Worm (Caenorhabditis elegans) whole organism, L3 larva: ENCODE measurements around the gene F38B6.3.

Experiments used
- R02D3.7 ChIP-seq: fragments of 150-350 bp; optimal IDR thresholded peaks from 2 replicates; lab custom pipeline; 2014; ENCODE audit warnings: missing biosample characterization, missing genetic modification characterization
- ZK546.5 ChIP-seq: sonication (generic microtip); optimal IDR thresholded peaks from 2 replicates; lab custom pipeline; 2017; ENCODE audit warnings: missing biosample characterization, missing genetic modification characterization
- aly-2 ChIP-seq: fragments of 150-350 bp; optimal IDR thresholded peaks from 2 replicates; lab custom pipeline; 2014; ENCODE audit warnings: missing biosample characterization, missing genetic modification characterization
- ama-1 ChIP-seq: fragments of 150-350 bp; optimal IDR thresholded peaks from 2 replicates; lab custom pipeline; 2018
- ceh-16 ChIP-seq: sonication (generic microtip); optimal IDR thresholded peaks from 2 replicates; lab custom pipeline; 2017; ENCODE audit warnings: missing biosample characterization, missing genetic modification characterization
- ceh-82 ChIP-seq: fragments of 150-350 bp; optimal IDR thresholded peaks from 2 replicates; lab custom pipeline; 2014; ENCODE audit warnings: missing biosample characterization, missing genetic modification characterization
- ceh-9 ChIP-seq: sonication (generic microtip); optimal IDR thresholded peaks from 2 replicates; lab custom pipeline; 2018; ENCODE audit warnings: missing biosample characterization, missing genetic modification characterization
- daf-12 ChIP-seq: fragments of 150-350 bp; optimal IDR thresholded peaks from 2 replicates; lab custom pipeline; 2014; ENCODE audit warnings: missing biosample characterization, missing genetic modification reagents, missing genetic modification characterization
- egl-27 ChIP-seq: sonication (generic microtip); optimal IDR thresholded peaks from 4 replicates; lab custom pipeline; 2017; ENCODE audit warnings: missing biosample characterization, missing genetic modification reagents, missing genetic modification characterization
- elt-2 ChIP-seq: sonication (generic microtip); optimal IDR thresholded peaks from 2 replicates; lab custom pipeline; 2016; ENCODE audit warnings: missing genetic modification reagents, mild to moderate bottlenecking, missing genetic modification characterization, missing compliant biosample characterization
- elt-3 ChIP-seq, 3 experiments: fragments of 150-350 bp in 1 of 3; sonication (generic microtip) in 2 of 3; optimal IDR thresholded peaks; 2 replicates in 2 of 3; 4 replicates in 1 of 3; lab custom pipeline; 2014 to 2017; ENCODE audit warnings: missing biosample characterization in 3 of 3, missing genetic modification characterization in 3 of 3
- eor-1 ChIP-seq, 2 experiments: fragments of 150-350 bp; optimal IDR thresholded peaks; 2 replicates each; lab custom pipeline; 2014 to 2018; ENCODE audit warnings: missing biosample characterization in 2 of 2, missing genetic modification characterization in 2 of 2
- fkh-10 ChIP-seq: sonication (generic microtip); optimal IDR thresholded peaks from 2 replicates; lab custom pipeline; 2017; ENCODE audit warnings: missing biosample characterization, missing genetic modification reagents, missing genetic modification characterization
- fkh-2 ChIP-seq: fragments of 150-350 bp; optimal IDR thresholded peaks from 2 replicates; lab custom pipeline; 2014; ENCODE audit warnings: missing biosample characterization, missing genetic modification reagents, missing genetic modification characterization
- hmg-11 ChIP-seq: sonication (generic microtip); optimal IDR thresholded peaks from 2 replicates; lab custom pipeline; 2016; ENCODE audit warnings: missing genetic modification characterization, missing compliant biosample characterization
- jun-1 ChIP-seq: fragments of 150-350 bp; optimal IDR thresholded peaks from 2 replicates; lab custom pipeline; 2014; ENCODE audit warnings: missing biosample characterization, missing genetic modification reagents, missing genetic modification characterization
- lin-15B ChIP-seq: fragments of 150-350 bp; optimal IDR thresholded peaks from 2 replicates; lab custom pipeline; 2014; ENCODE audit warnings: missing biosample characterization, missing genetic modification characterization
- lin-39 ChIP-seq: fragments of 150-350 bp; optimal IDR thresholded peaks from 2 replicates; lab custom pipeline; 2018; ENCODE audit warnings: missing biosample characterization, missing genetic modification reagents, missing genetic modification characterization
- mml-1 ChIP-seq: fragments of 150-350 bp; sonication (generic microtip); optimal IDR thresholded peaks from 3 replicates; lab custom pipeline; 2014; ENCODE audit warnings: missing biosample characterization, missing genetic modification characterization
- nfya-1 ChIP-seq: sonication (generic microtip); optimal IDR thresholded peaks from 2 replicates; lab custom pipeline; 2017; ENCODE audit warnings: missing genetic modification characterization, mild to moderate bottlenecking, missing compliant biosample characterization, antibody characterized with exemption, moderate library complexity; ENCODE audit not compliant: insufficient read depth
- nhr-11 ChIP-seq: fragments of 150-350 bp; optimal IDR thresholded peaks from 2 replicates; lab custom pipeline; 2014; ENCODE audit warnings: missing biosample characterization, missing genetic modification characterization
- nhr-12 ChIP-seq: fragments of 150-350 bp; optimal IDR thresholded peaks from 2 replicates; lab custom pipeline; 2014; ENCODE audit warnings: missing biosample characterization, missing genetic modification characterization
- nhr-237 ChIP-seq: fragments of 150-350 bp; optimal IDR thresholded peaks from 2 replicates; lab custom pipeline; 2014; ENCODE audit warnings: missing biosample characterization, missing genetic modification characterization
- nhr-25 ChIP-seq: sonication (generic microtip); optimal IDR thresholded peaks from 2 replicates; lab custom pipeline; 2017; ENCODE audit warnings: missing biosample characterization, missing genetic modification characterization
- nhr-28 ChIP-seq: fragments of 150-350 bp; optimal IDR thresholded peaks from 2 replicates; lab custom pipeline; 2014; ENCODE audit warnings: missing biosample characterization, missing genetic modification characterization
- nhr-43 ChIP-seq: sonication (generic microtip); optimal IDR thresholded peaks from 2 replicates; lab custom pipeline; 2016; ENCODE audit warnings: mild to moderate bottlenecking, missing genetic modification characterization, missing compliant biosample characterization; ENCODE audit not compliant: poor library complexity, severe bottlenecking
- nhr-67 ChIP-seq: fragments of 150-350 bp; optimal IDR thresholded peaks from 2 replicates; lab custom pipeline; 2014; ENCODE audit warnings: missing biosample characterization, missing genetic modification characterization
- nhr-76 ChIP-seq: fragments of 150-350 bp; sonication (generic microtip); optimal IDR thresholded peaks from 5 replicates; lab custom pipeline; 2014; ENCODE audit warnings: missing biosample characterization, missing genetic modification characterization
- nhr-77 ChIP-seq: fragments of 150-350 bp; optimal IDR thresholded peaks from 2 replicates; lab custom pipeline; 2014; ENCODE audit warnings: missing biosample characterization, missing genetic modification characterization
- pqm-1 ChIP-seq: fragments of 150-350 bp; optimal IDR thresholded peaks from 2 replicates; lab custom pipeline; 2017; ENCODE audit warnings: missing biosample characterization, missing genetic modification characterization, inconsistent platforms
- skn-1 ChIP-seq: fragments of 150-350 bp; optimal IDR thresholded peaks from 2 replicates; lab custom pipeline; 2014; ENCODE audit warnings: missing biosample characterization, missing genetic modification characterization
- tbx-2 ChIP-seq: sonication (generic microtip); optimal IDR thresholded peaks from 2 replicates; lab custom pipeline; 2016; ENCODE audit warnings: mild to moderate bottlenecking, missing genetic modification characterization, missing compliant biosample characterization
- unc-39 ChIP-seq: sonication (generic microtip); optimal IDR thresholded peaks from 4 replicates; lab custom pipeline; 2017; ENCODE audit warnings: missing biosample characterization, missing genetic modification characterization
- unc-62 ChIP-seq: fragments of 150-350 bp; sonication (generic microtip); optimal IDR thresholded peaks from 4 replicates; lab custom pipeline; 2014; ENCODE audit warnings: missing biosample characterization, missing genetic modification reagents, missing genetic modification characterization
- zag-1 ChIP-seq: fragments of 150-350 bp; optimal IDR thresholded peaks from 2 replicates; lab custom pipeline; 2014; ENCODE audit warnings: missing biosample characterization, missing genetic modification characterization

F38B6.3 gene

ce11 chrX:6702249-6702648 lies 8.8 kb downstream of the F38B6.3 start, which contains the start of gene acr-2:
acr-2 (plus strand) TSS chrX:6702549.
- no peak for TF ChIP-seq R02D3.7 (tag; lab: Kevin White, UChicago)
- no peak for TF ChIP-seq fkh-2 (tag; lab: Kevin White, UChicago)
- TF ChIP-seq nfya-1 (tag; lab: Kevin White, UChicago): peak; percentile 27
- TF ChIP-seq, all 47 proteins: peak for 1

- TF ChIP-seq fkh-10 (GFP tag; lab: Kevin White, UChicago) (peak; percentile 88), nhr-77 (tag; lab: Kevin White, UChicago) (no peak), ceh-16 (tag; lab: Kevin White, UChicago) (no peak), nhr-67 (tag; lab: Kevin White, UChicago) (no peak), ceh-9 (tag; lab: Kevin White, UChicago) (no peak), jun-1 (tag; lab: Kevin White, UChicago) (no peak)
Measured at ce11 chrX:6705156-6705555, 11.7 kb downstream of the F38B6.3 start.

- no peak for TF ChIP-seq ZK546.5 (tag; lab: Kevin White, UChicago)
- TF ChIP-seq elt-3 (tag; optimal IDR thresholded peaks at IDR 0.05; lab: Kevin White, UChicago): no peak
- no peak for TF ChIP-seq pqm-1 (tag; lab: Kevin White, UChicago)
- no peak for TF ChIP-seq nhr-28 (tag; lab: Kevin White, UChicago)
- TF ChIP-seq nhr-12 (tag; lab: Kevin White, UChicago): no peak
- TF ChIP-seq unc-39 (tag; lab: Kevin White, UChicago): no peak
- no peak for TF ChIP-seq ceh-82 (tag; lab: Kevin White, UChicago)
- TF ChIP-seq elt-2 (tag; lab: Kevin White, UChicago): no peak
- no peak for TF ChIP-seq ama-1
- TF ChIP-seq lin-39 (tag; lab: Kevin White, UChicago): no peak
- TF ChIP-seq daf-12 (tag; lab: Kevin White, UChicago): no peak
- TF ChIP-seq tbx-2: no peak
- no peak for TF ChIP-seq mml-1 (tag; lab: Kevin White, UChicago)
- TF ChIP-seq hmg-11: no peak
- no peak for TF ChIP-seq nhr-25 (tag; lab: Kevin White, UChicago)
- TF ChIP-seq nhr-11 (tag; lab: Kevin White, UChicago): no peak
- no peak for TF ChIP-seq nfya-1 (tag; lab: Kevin White, UChicago)
- TF ChIP-seq, all 47 proteins: peak for 0
Measured at ce11 chrX:6709238-6709637, 15.8 kb downstream of the F38B6.3 start, which contains the start of gene acr-3. acr-3 (plus strand) TSS chrX:6709538.

DNA sequence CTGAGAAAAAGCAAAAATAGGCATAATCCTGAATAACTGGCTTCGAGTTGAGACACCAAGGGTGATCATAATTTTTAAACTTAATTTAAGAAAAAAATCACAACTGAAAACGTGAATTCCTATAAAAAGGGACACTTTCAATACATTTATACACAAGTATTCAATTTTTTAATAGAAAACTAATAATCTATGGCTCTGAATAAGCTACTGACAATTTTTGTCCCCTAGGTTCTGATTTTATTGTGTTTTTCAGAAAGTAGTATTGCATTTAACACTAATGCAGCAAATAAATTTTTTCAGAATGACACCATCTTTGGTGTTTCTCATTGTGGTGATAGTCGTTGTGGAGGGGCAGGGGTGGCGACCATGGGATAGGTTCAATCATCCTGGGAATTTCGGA lies 19.8 kb downstream of the F38B6.3 start, which contains the start of gene nas-11:
nas-11 (plus strand) TSS at position 301 of the 400 bp plus-strand sequence.
- TF ChIP-seq nhr-237: no peak
- TF ChIP-seq nhr-77 (tag; lab: Kevin White, UChicago): no peak
- TF ChIP-seq eor-1 (tag; optimal IDR thresholded peaks at IDR 0.05; lab: Kevin White, UChicago): no peak
- TF ChIP-seq nfya-1 (tag; lab: Kevin White, UChicago): no peak
- no peak for TF ChIP-seq pqm-1 (tag; lab: Kevin White, UChicago)
- no peak for TF ChIP-seq nhr-67 (tag; lab: Kevin White, UChicago)
- TF ChIP-seq skn-1 (tag; lab: Kevin White, UChicago): no peak
- TF ChIP-seq daf-12 (tag; lab: Kevin White, UChicago): no peak
- no peak for TF ChIP-seq lin-15B (tag; lab: Kevin White, UChicago)
- no peak for TF ChIP-seq egl-27
- no peak for TF ChIP-seq nhr-25 (tag; lab: Kevin White, UChicago)
- TF ChIP-seq elt-2 (tag; lab: Kevin White, UChicago): no peak
- no peak for TF ChIP-seq ceh-82 (tag; lab: Kevin White, UChicago)
- TF ChIP-seq unc-62: no peak
- no peak for TF ChIP-seq nhr-76 (tag; lab: Kevin White, UChicago)

DNA sequence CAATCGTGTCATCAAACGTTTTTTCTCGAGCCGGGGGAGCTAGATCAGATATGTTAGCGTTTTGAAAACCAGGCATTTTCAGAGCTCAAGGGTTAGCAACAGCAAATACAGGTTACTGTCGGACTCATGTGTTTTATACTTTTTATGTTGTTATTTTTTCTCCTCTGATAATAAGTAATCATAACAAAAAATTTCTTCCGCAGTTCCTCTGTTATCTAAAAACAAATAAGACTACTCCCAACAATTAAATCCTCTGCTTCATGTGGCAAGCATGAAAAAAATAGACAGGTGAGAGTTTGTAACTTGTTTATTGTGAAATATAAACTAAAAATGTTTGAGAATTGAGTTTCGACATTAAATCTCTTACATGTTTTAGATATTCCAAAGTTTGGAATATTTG lies 25.2 kb downstream of the F38B6.3 start, which contains the start of gene smf-2:
smf-2 (minus strand) TSS at position 101 of the 400 bp plus-strand sequence.
- TF ChIP-seq nhr-12 (tag; lab: Kevin White, UChicago) (no peak), elt-3 (tag; optimal IDR thresholded peaks at IDR 0.05; lab: Kevin White, UChicago) (no peak), tbx-2 (no peak), nhr-43 (tag; lab: Kevin White, UChicago) (no peak), elt-2 (tag; lab: Kevin White, UChicago) (no peak), aly-2 (no peak), zag-1 (no peak), nhr-237 (no peak), skn-1 (tag; lab: Kevin White, UChicago) (no peak), ama-1 (no peak), ZK546.5 (tag; lab: Kevin White, UChicago) (no peak), lin-39 (tag; lab: Kevin White, UChicago) (no peak)
